Worm (Caenorhabditis elegans) whole organism, late embryonic: ENCODE measurements around the gene agt-2.

Source experiments
- C38D4.7 ChIP-seq: fragments of 200-800 bp; sonication (Bioruptor generic); optimal IDR thresholded peaks from 2 replicates; lab custom pipeline; 2018; ENCODE audit warnings: mild to moderate bottlenecking, missing genetic modification characterization, moderate library complexity, missing compliant biosample characterization
- ama-1 ChIP-seq: fragments of 150-350 bp; optimal IDR thresholded peaks from 2 replicates; lab custom pipeline; 2014
- ceh-22 ChIP-seq: sonication (generic microtip); optimal IDR thresholded peaks from 2 replicates; lab custom pipeline; 2017; ENCODE audit warnings: missing biosample characterization, missing genetic modification characterization
- che-1 ChIP-seq: sonication (generic microtip); optimal IDR thresholded peaks from 2 replicates; lab custom pipeline; 2016; ENCODE audit warnings: mild to moderate bottlenecking, missing genetic modification characterization, missing compliant biosample characterization
- elt-2 ChIP-seq: sonication (generic microtip); optimal IDR thresholded peaks from 2 replicates; lab custom pipeline; 2016; ENCODE audit warnings: missing genetic modification reagents, missing genetic modification characterization, missing compliant biosample characterization
- ets-4 ChIP-seq: sonication (generic microtip); optimal IDR thresholded peaks from 2 replicates; lab custom pipeline; 2016; ENCODE audit warnings: missing genetic modification characterization, missing compliant biosample characterization
- fkh-10 ChIP-seq: fragments of 150-350 bp; optimal IDR thresholded peaks from 2 replicates; lab custom pipeline; 2014; ENCODE audit warnings: missing biosample characterization, missing genetic modification reagents, missing genetic modification characterization
- fkh-6 ChIP-seq: sonication (generic microtip); optimal IDR thresholded peaks from 2 replicates; lab custom pipeline; 2016; ENCODE audit warnings: missing genetic modification characterization, missing compliant biosample characterization
- lin-11 ChIP-seq: fragments of 200-800 bp; sonication (Bioruptor generic); optimal IDR thresholded peaks from 2 replicates; lab custom pipeline; 2018; ENCODE audit warnings: mild to moderate bottlenecking, missing genetic modification characterization, missing compliant biosample characterization
- pag-3 ChIP-seq: sonication (generic microtip); optimal IDR thresholded peaks from 2 replicates; lab custom pipeline; 2016; ENCODE audit warnings: missing compliant biosample characterization, missing genetic modification characterization, borderline replicate concordance
- pha-4 ChIP-seq: fragments of 150-350 bp; optimal IDR thresholded peaks from 2 replicates; lab custom pipeline; 2018; ENCODE audit warnings: missing biosample characterization, missing genetic modification reagents, missing genetic modification characterization
- syd-9 ChIP-seq: sonication (generic microtip); optimal IDR thresholded peaks from 2 replicates; lab custom pipeline; 2016; ENCODE audit warnings: mild to moderate bottlenecking, missing genetic modification characterization, moderate library complexity, missing compliant biosample characterization

ce11 chrII:5358137-5358745 is 15.4 kb downstream of the agt-2 start, which contains the start of the genes F09E5.11 and bmy-1:
- TF ChIP-seq pag-3 (tag; lab: Kevin White, UChicago) (no peak), ama-1 (lab: Kevin White, UChicago) (no peak), fkh-10 (GFP tag; lab: Kevin White, UChicago) (no peak), C38D4.7 (GFP tag; lab: Kevin White, UChicago) (no peak), lin-11 (tag; lab: Kevin White, UChicago) (no peak), che-1 (tag; lab: Kevin White, UChicago) (no peak), fkh-6 (peak; percentile 67), ets-4 (peak; percentile 94), syd-9 (tag; lab: Kevin White, UChicago) (peak; percentile 20), elt-2 (peak; percentile 98), pha-4 (tag; lab: Kevin White, UChicago) (no peak), ceh-22 (tag; lab: Kevin White, UChicago) (no peak)
